Worm (Caenorhabditis elegans): Measurements from ENCODE around the gene pqn-2.

pqn-2 gene

DNA sequence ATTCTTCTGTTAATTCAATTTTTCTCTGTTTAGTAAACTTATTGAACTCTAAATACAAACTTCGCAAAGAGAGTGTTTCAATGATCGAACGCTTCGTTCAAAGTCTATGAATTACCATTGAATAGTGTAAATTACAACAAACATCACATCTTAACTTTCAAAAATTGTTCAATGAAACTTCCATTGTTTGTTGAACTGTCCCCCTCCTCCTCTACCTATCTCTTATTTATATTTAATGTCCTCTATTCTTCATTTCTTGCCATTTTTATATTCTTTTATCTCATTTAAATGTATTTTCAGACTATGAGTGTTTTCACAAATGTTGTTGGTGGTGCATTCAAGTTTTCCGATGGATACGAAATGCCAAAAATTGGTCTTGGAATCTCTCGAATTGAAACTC, 43.0 kb upstream of the pqn-2 start, which contains the start of gene K07C5.2:
Gene K07C5.2, plus strand, starts transcription at position 301 of the 400 bp plus-strand sequence.
- no peak for TF ChIP-seq skn-1 (tag; optimal IDR thresholded peaks at IDR 0.05)
- no peak for TF ChIP-seq mdl-1 (tag; optimal IDR thresholded peaks at IDR 0.05)
- peak; percentile 4 for TF ChIP-seq pqm-1 (tag; optimal IDR thresholded peaks at IDR 0.05)
- TF ChIP-seq eor-1 (tag; optimal IDR thresholded peaks at IDR 0.05): no peak
- no peak for TF ChIP-seq hmg-11 (tag; optimal IDR thresholded peaks at IDR 0.05)
- TF ChIP-seq elt-2 (tag; optimal IDR thresholded peaks at IDR 0.05): no peak

DNA sequence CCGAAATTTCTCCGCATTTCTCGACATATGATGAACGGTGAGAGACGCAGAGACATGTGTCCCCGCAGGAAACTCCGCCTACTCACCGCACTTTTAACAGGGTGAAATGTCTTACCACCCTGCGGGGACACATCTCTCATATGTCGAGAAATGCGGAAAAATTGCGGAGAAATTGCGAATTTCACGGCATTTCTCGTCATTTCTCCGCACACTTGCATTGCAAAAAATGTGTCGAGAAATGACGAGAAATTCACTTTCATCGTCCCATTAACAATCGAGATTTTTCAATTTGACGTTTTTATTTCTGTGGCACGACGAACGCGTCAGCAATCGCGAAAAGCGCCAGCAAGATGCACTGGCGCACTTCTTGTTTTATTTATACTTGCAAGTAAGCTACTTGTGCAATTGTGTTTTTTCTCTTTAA, 40.3 kb upstream of the pqn-2 start, which contains the start of gene K07C5.13:
Gene K07C5.13, plus strand, starts transcription at position 151 of the 424 bp plus-strand sequence.
- peak; percentile 42 for TF ChIP-seq elt-2 (tag; optimal IDR thresholded peaks at IDR 0.05)
- TF ChIP-seq R02D3.7 (tag; optimal IDR thresholded peaks at IDR 0.05): peak; percentile 25
- TF ChIP-seq lin-15B (tag; optimal IDR thresholded peaks at IDR 0.05): peak; percentile 75
- TF ChIP-seq skn-1 (tag; optimal IDR thresholded peaks at IDR 0.05): peak; percentile 6
- peak; percentile 46 for TF ChIP-seq nhr-43 (tag; optimal IDR thresholded peaks at IDR 0.05; ENCODE audit: poor library complexity, severe bottlenecking)
- peak; percentile 26 for TF ChIP-seq nfya-1 (tag; optimal IDR thresholded peaks at IDR 0.05; ENCODE audit: insufficient read depth)
- peak; percentile 69 for TF ChIP-seq lsy-12 (tag; optimal IDR thresholded peaks at IDR 0.05)
- peak; percentile 9 for TF ChIP-seq nhr-23 (tag; optimal IDR thresholded peaks at IDR 0.05)
- peak; percentile 2 for TF ChIP-seq hmg-11 (tag; optimal IDR thresholded peaks at IDR 0.05)
- peak; percentile 53 for TF ChIP-seq pha-4 (tag; optimal IDR thresholded peaks at IDR 0.05)
- peak; percentile 51 for TF ChIP-seq tbx-2 (tag; optimal IDR thresholded peaks at IDR 0.05)
- peak; percentile 23 for TF ChIP-seq snpc-4 (tag; optimal IDR thresholded peaks at IDR 0.05)

DNA sequence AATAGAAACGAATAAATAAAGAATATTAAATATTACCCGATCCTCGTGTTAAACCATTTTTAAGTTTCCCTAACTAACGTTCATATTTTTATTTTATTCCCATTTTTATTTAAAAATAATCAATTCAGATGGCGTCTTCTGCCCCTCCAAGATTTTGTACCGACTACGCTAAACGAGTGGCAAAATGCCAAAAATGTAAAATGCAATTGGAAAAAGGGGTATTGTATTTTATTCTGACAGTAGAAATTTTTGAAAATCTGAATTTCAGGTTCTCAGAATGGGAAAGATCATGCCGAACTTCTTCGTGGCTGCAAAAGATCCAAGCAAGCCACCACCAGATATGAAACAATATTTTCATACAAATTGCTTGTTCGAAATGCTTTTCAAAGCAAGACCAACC, 39.3 kb upstream of the pqn-2 start, which contains the start of gene K07C5.3:
Gene K07C5.3, plus strand, starts transcription at position 129 of the 400 bp plus-strand sequence.
- TF ChIP-seq nhr-237 (tag; optimal IDR thresholded peaks at IDR 0.05): no peak
- no peak for TF ChIP-seq R02D3.7 (tag; optimal IDR thresholded peaks at IDR 0.05)
- TF ChIP-seq fkh-2 (tag; optimal IDR thresholded peaks at IDR 0.05): no peak
- no peak for TF ChIP-seq fos-1 (tag; optimal IDR thresholded peaks at IDR 0.05)
- no peak for TF ChIP-seq lsy-12 (tag; optimal IDR thresholded peaks at IDR 0.05)
- no peak for TF ChIP-seq mml-1 (tag; optimal IDR thresholded peaks at IDR 0.05)
- TF ChIP-seq sea-2 (GFP tag; optimal IDR thresholded peaks at IDR 0.05): no peak
- TF ChIP-seq nhr-28 (tag; optimal IDR thresholded peaks at IDR 0.05): no peak
- no peak for TF ChIP-seq nhr-11 (tag; optimal IDR thresholded peaks at IDR 0.05)
- no peak for TF ChIP-seq pha-4 (tag; optimal IDR thresholded peaks at IDR 0.05)
- no peak for TF ChIP-seq fkh-10 (GFP tag; optimal IDR thresholded peaks at IDR 0.05)

DNA sequence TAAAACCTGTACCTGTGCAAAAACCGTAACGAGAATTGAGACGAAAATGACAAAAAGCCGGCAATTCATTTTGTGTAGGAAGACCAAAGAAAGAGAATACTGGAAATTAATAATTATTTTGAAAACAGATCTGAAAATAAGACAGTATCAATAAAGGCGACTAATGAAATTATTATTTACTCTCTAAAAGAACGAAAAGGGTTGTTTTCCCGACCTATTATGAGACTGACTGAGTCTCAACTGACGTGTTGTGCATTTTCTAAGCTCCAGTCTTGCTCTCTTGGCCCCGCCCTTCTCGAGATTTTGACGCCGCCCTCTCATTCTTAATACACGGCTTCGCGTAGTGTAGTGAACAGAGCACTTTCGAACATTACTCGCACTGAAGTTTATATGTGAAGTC, 32.2 kb upstream of the pqn-2 start, which contains the start of gene K07C5.9:
Gene K07C5.9, minus strand, starts transcription at position 101 of the 400 bp plus-strand sequence.
- TF ChIP-seq lsy-12 (tag; optimal IDR thresholded peaks at IDR 0.05): no peak

DNA sequence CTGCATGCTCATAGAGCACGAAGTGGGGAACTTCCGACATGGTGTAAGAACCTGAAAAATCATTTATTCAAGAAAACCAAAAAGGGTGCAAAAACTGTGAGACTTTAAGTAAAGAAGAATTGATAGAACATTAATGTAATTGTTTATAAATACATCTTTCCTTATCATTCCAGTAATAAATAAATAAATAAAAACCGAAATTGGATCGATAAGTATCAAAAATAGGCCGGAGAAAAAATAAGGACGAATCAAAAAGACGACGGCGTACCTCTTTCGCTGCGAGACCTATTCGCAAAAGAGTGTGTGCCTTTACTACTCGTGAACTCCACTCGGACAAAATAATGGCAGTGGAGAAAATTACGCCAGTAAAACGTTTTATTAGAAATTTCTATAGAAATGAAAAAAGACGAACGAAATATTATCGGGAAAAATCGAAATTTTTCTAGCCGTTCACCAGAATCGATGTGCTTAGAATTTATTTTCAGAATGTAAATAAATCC, 29.3 kb upstream of the pqn-2 start, which contains the start of gene nol-56:
Gene nol-56, minus strand, starts transcription at position 51 of the 500 bp plus-strand sequence.
- TF ChIP-seq ceh-82 (tag; optimal IDR thresholded peaks at IDR 0.05) (no peak), sea-2 (GFP tag; optimal IDR thresholded peaks at IDR 0.05) (no peak), lsy-12 (tag; optimal IDR thresholded peaks at IDR 0.05) (peak; percentile 66), nhr-11 (tag; optimal IDR thresholded peaks at IDR 0.05) (no peak), skn-1 (tag; optimal IDR thresholded peaks at IDR 0.05) (peak; percentile 14), nhr-77 (tag; optimal IDR thresholded peaks at IDR 0.05) (no peak), unc-62 (GFP tag; optimal IDR thresholded peaks at IDR 0.05) (no peak), nhr-67 (tag; optimal IDR thresholded peaks at IDR 0.05) (no peak), nhr-23 (tag; optimal IDR thresholded peaks at IDR 0.05) (peak; percentile 93), nhr-237 (tag; optimal IDR thresholded peaks at IDR 0.05) (no peak), nhr-28 (tag; optimal IDR thresholded peaks at IDR 0.05) (no peak), mdl-1 (tag; optimal IDR thresholded peaks at IDR 0.05) (no peak), tbx-2 (tag; optimal IDR thresholded peaks at IDR 0.05) (no peak), nhr-25 (tag; optimal IDR thresholded peaks at IDR 0.05) (peak; percentile 70), ceh-28 (tag; optimal IDR thresholded peaks at IDR 0.05) (peak; percentile 61), egl-5 (tag; optimal IDR thresholded peaks at IDR 0.05) (peak; percentile 81), R02D3.7 (tag; optimal IDR thresholded peaks at IDR 0.05) (peak; percentile 4), elt-2 (tag; optimal IDR thresholded peaks at IDR 0.05) (peak; percentile 58), ceh-9 (tag; optimal IDR thresholded peaks at IDR 0.05) (no peak), unc-39 (tag; optimal IDR thresholded peaks at IDR 0.05) (no peak), eor-1 (tag; optimal IDR thresholded peaks at IDR 0.05) (no peak), ceh-16 (tag; optimal IDR thresholded peaks at IDR 0.05) (no peak), fkh-10 (GFP tag; optimal IDR thresholded peaks at IDR 0.05) (peak; percentile 43), ZK546.5 (tag; optimal IDR thresholded peaks at IDR 0.05) (no peak), fkh-2 (tag; optimal IDR thresholded peaks at IDR 0.05) (no peak), daf-12 (tag; optimal IDR thresholded peaks at IDR 0.05) (no peak), lin-39 (tag; optimal IDR thresholded peaks at IDR 0.05) (peak; percentile 86), pha-4 (tag; optimal IDR thresholded peaks at IDR 0.05) (peak; percentile 93), nhr-12 (tag; optimal IDR thresholded peaks at IDR 0.05) (no peak), nhr-76 (tag; optimal IDR thresholded peaks at IDR 0.05) (no peak), zag-1 (tag; optimal IDR thresholded peaks at IDR 0.05) (no peak), egl-27 (tag; optimal IDR thresholded peaks at IDR 0.05) (no peak), ztf-4 (tag; optimal IDR thresholded peaks at IDR 0.05) (peak; percentile 5), ztf-11 (tag; optimal IDR thresholded peaks at IDR 0.05) (no peak)

Data from whole organism, L3 larva.